Worm (Caenorhabditis elegans) whole organism, mixed stage, embryonic: ENCODE data around the gene srw-145.

ENCODE experiments used
- M03D4.4 ChIP-seq: sonication (generic microtip); optimal IDR thresholded peaks from 2 replicates; lab custom pipeline; 2017; ENCODE audit warnings: mild to moderate bottlenecking, missing genetic modification characterization, missing compliant biosample characterization
- bed-3 ChIP-seq: fragments of 200-800 bp; sonication (Bioruptor generic); optimal IDR thresholded peaks from 3 replicates; lab custom pipeline; 2018; ENCODE audit warnings: mild to moderate bottlenecking, missing genetic modification characterization, moderate library complexity, missing compliant biosample characterization
- blmp-1 ChIP-seq: fragments of 150-350 bp; optimal IDR thresholded peaks from 2 replicates; lab custom pipeline; 2014; ENCODE audit warnings: missing biosample characterization, missing genetic modification characterization
- ceh-39 ChIP-seq: fragments of 150-350 bp; optimal IDR thresholded peaks from 2 replicates; lab custom pipeline; 2014; ENCODE audit warnings: missing biosample characterization, missing genetic modification characterization
- ceh-83 ChIP-seq: fragments of 200-800 bp; sonication (Bioruptor generic); optimal IDR thresholded peaks from 2 replicates; lab custom pipeline; 2018; ENCODE audit warnings: mild to moderate bottlenecking, missing genetic modification characterization, missing compliant biosample characterization
- ces-1 ChIP-seq: fragments of 150-350 bp; optimal IDR thresholded peaks from 2 replicates; lab custom pipeline; 2014; ENCODE audit warnings: missing biosample characterization, missing genetic modification reagents, missing genetic modification characterization
- drap-1 ChIP-seq: fragments of 200-800 bp; sonication (Bioruptor generic); optimal IDR thresholded peaks from 3 replicates; lab custom pipeline; 2018; ENCODE audit warnings: mild to moderate bottlenecking, missing genetic modification characterization, missing compliant biosample characterization
- elt-1 ChIP-seq: sonication (generic microtip); optimal IDR thresholded peaks from 2 replicates; lab custom pipeline; 2017; ENCODE audit warnings: missing genetic modification characterization, mild to moderate bottlenecking, missing compliant biosample characterization, antibody characterized with exemption, moderate library complexity, borderline replicate concordance; ENCODE audit not compliant: insufficient read depth
- elt-3 ChIP-seq: fragments of 150-350 bp; optimal IDR thresholded peaks from 2 replicates; lab custom pipeline; 2014; ENCODE audit warnings: missing biosample characterization, missing genetic modification characterization
- hlh-1 ChIP-seq: fragments of 150-350 bp; optimal IDR thresholded peaks from 2 replicates; lab custom pipeline; 2014; ENCODE audit warnings: missing biosample characterization, missing genetic modification reagents, missing genetic modification characterization
- lin-32 ChIP-seq: fragments of 200-800 bp; sonication (Bioruptor generic); optimal IDR thresholded peaks from 2 replicates; lab custom pipeline; 2018; ENCODE audit warnings: mild to moderate bottlenecking, missing genetic modification characterization, missing compliant biosample characterization
- lsy-2 ChIP-seq: fragments of 150-350 bp; optimal IDR thresholded peaks from 2 replicates; lab custom pipeline; 2014; ENCODE audit warnings: missing biosample characterization, missing genetic modification characterization
- mep-1 ChIP-seq: fragments of 150-350 bp; optimal IDR thresholded peaks from 2 replicates; lab custom pipeline; 2017; ENCODE audit warnings: missing biosample characterization, missing genetic modification reagents, missing genetic modification characterization, inconsistent platforms
- mls-2 ChIP-seq: sonication (generic microtip); optimal IDR thresholded peaks from 2 replicates; lab custom pipeline; 2016; ENCODE audit warnings: mild to moderate bottlenecking, missing genetic modification characterization, moderate library complexity, missing compliant biosample characterization
- nhr-12 ChIP-seq: fragments of 150-350 bp; optimal IDR thresholded peaks from 2 replicates; lab custom pipeline; 2014; ENCODE audit warnings: missing biosample characterization, missing genetic modification characterization
- nhr-2 ChIP-seq: fragments of 150-350 bp; optimal IDR thresholded peaks from 2 replicates; lab custom pipeline; 2014; ENCODE audit warnings: missing biosample characterization, missing genetic modification characterization
- nhr-237 ChIP-seq: fragments of 150-350 bp; optimal IDR thresholded peaks from 2 replicates; lab custom pipeline; 2014; ENCODE audit warnings: missing biosample characterization, missing genetic modification characterization
- nhr-76 ChIP-seq: sonication (generic microtip); optimal IDR thresholded peaks from 2 replicates; lab custom pipeline; 2017; ENCODE audit warnings: missing biosample characterization, missing genetic modification characterization
- pha-4 ChIP-seq: fragments of 150-350 bp; optimal IDR thresholded peaks from 2 replicates; lab custom pipeline; 2018; ENCODE audit warnings: missing biosample characterization, missing genetic modification reagents, missing genetic modification characterization
- sem-2 ChIP-seq: fragments of 200-800 bp; sonication (Bioruptor generic); optimal IDR thresholded peaks from 2 replicates; lab custom pipeline; 2018; ENCODE audit warnings: mild to moderate bottlenecking, missing genetic modification characterization, missing compliant biosample characterization
- sptf-1 ChIP-seq: sonication (generic microtip); optimal IDR thresholded peaks from 2 replicates; lab custom pipeline; 2017; ENCODE audit warnings: mild to moderate bottlenecking, missing genetic modification characterization, moderate library complexity, missing compliant biosample characterization
- tbx-8 ChIP-seq: fragments of 200-800 bp; sonication (Bioruptor generic); optimal IDR thresholded peaks from 2 replicates; lab custom pipeline; 2018; ENCODE audit warnings: mild to moderate bottlenecking, missing genetic modification characterization, moderate library complexity, missing compliant biosample characterization
- unc-120 ChIP-seq: sonication (generic microtip); optimal IDR thresholded peaks from 2 replicates; lab custom pipeline; 2017; ENCODE audit warnings: missing genetic modification characterization, missing compliant biosample characterization; ENCODE audit not compliant: poor library complexity, severe bottlenecking
- unc-62 ChIP-seq: fragments of 150-350 bp; optimal IDR thresholded peaks from 2 replicates; lab custom pipeline; 2014; ENCODE audit warnings: missing biosample characterization, missing genetic modification reagents, missing genetic modification characterization
- zip-8 ChIP-seq: fragments of 150-350 bp; optimal IDR thresholded peaks from 2 replicates; lab custom pipeline; 2014; ENCODE audit warnings: missing biosample characterization, missing genetic modification characterization

Gene srw-145

ce11 chrV:13963279-13963976 lies 26.5 kb downstream of the srw-145 start, which contains the start of gene sao-1:
Gene sao-1 (plus strand): TSS chrV:13963926.
- peak; percentile 80 for TF ChIP-seq elt-1 (tag; lab: Kevin White, UChicago)
- TF ChIP-seq tbx-8: no peak
- peak; percentile 79 for TF ChIP-seq blmp-1
- TF ChIP-seq zip-8 (tag; lab: Kevin White, UChicago): no peak
- TF ChIP-seq, all 35 proteins: peak for 2

- TF ChIP-seq sptf-1 (tag; lab: Kevin White, UChicago) (no peak), lsy-2 (tag; lab: Kevin White, UChicago) (no peak), M03D4.4 (tag; lab: Kevin White, UChicago) (no peak), ces-1 (GFP tag; lab: Kevin White, UChicago) (no peak), mls-2 (no peak), unc-62 (no peak), bed-3 (no peak), tbx-8 (no peak), hlh-1 (tag; lab: Kevin White, UChicago) (no peak), sem-2 (GFP tag; lab: Kevin White, UChicago) (no peak), ceh-39 (tag; lab: Kevin White, UChicago) (no peak), zip-8 (tag; lab: Kevin White, UChicago) (no peak), nhr-12 (no peak), ceh-83 (GFP tag; lab: Kevin White, UChicago) (no peak), elt-1 (tag; lab: Kevin White, UChicago) (no peak)
These were observed 43.9 kb downstream of the srw-145 start, which contains the start of gene eol-1 for ce11 chrV:13980807-13981206. Gene eol-1 (minus strand): TSS chrV:13980907.

- TF ChIP-seq hlh-1 (tag; lab: Kevin White, UChicago) (no peak), elt-3 (tag; lab: Kevin White, UChicago) (no peak), ceh-39 (tag; lab: Kevin White, UChicago) (no peak)
These were observed 44.7 kb downstream of the srw-145 start for ce11 chrV:13981677-13982076.

DNA sequence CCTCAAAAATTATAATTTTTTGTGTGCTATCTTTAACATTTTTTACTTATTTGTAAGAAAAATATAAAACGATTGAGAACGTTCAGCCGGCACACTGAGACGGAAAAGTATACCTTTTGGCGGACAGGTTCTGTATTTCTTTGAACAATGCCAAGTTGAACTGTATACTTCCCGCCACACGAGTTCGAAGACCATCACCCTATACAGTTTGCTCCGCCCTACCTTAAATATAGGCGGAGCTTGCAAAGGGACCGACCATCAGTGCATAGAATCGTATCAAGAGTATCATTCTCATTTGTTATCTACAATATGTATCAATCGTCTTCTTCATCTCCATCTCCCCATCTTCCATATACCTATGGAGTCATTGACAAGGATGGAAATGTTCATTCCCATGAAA lies 47.9 kb downstream of the srw-145 start, which contains the start of gene end-1:
Gene end-1, plus strand, starts transcription at position 301 of the 400 bp plus-strand sequence.
- TF ChIP-seq tbx-8: no peak
- no peak for TF ChIP-seq nhr-2 (tag; lab: Kevin White, UChicago)
- TF ChIP-seq pha-4 (tag; lab: Kevin White, UChicago): no peak
- TF ChIP-seq nhr-76 (tag; lab: Kevin White, UChicago): no peak
- no peak for TF ChIP-seq mep-1
- TF ChIP-seq ceh-83 (GFP tag; lab: Kevin White, UChicago): no peak
- TF ChIP-seq ces-1 (GFP tag; lab: Kevin White, UChicago): no peak
- TF ChIP-seq lin-32 (GFP tag; lab: Kevin White, UChicago): no peak
- TF ChIP-seq drap-1 (GFP tag; lab: Kevin White, UChicago): no peak
- TF ChIP-seq unc-120: no peak

DNA sequence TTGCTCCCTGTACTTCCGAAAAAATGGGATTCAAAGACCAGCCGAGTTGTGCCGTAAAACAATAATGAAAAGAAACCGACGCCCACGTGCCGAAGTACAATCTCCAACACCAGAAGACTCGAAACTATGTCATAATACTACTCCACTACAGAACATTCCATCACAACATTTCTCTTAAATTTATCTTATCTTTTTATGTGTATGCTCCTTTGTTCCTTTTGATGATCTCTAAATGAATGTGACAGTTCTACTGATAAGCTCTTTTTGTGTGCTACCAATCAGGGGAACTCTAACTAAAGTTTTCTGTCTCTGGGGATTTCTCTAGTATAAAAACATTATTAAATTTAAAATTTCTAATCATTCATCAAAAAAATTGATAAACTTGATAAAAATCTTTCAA lies 49.9 kb downstream of the srw-145 start:
- TF ChIP-seq nhr-12 (no peak), ces-1 (GFP tag; lab: Kevin White, UChicago) (no peak), nhr-237 (no peak)
